Worm (Caenorhabditis elegans): Measurements from ENCODE around the gene ZK795.2.

Gene ZK795.2

ce11 chrIV:12594574-12594973, 35.8 kb upstream of the ZK795.2 start (continued):
- TF ChIP-seq mab-5 (tag; optimal IDR thresholded peaks at IDR 0.05) = peak; percentile 45
- TF ChIP-seq C34F6.9 (tag; optimal IDR thresholded peaks at IDR 0.05) = peak; percentile 77
- TF ChIP-seq zag-1 (tag; optimal IDR thresholded peaks at IDR 0.05) = peak; percentile 60
- no peak for TF ChIP-seq peb-1 (tag; optimal IDR thresholded peaks at IDR 0.05)
- TF ChIP-seq blmp-1 (tag; optimal IDR thresholded peaks at IDR 0.05; ENCODE audit: insufficient read depth) = no peak
- no peak for TF ChIP-seq nhr-12 (tag; optimal IDR thresholded peaks at IDR 0.05)
- peak; percentile 59 for TF ChIP-seq sma-3 (GFP tag; optimal IDR thresholded peaks at IDR 0.05)
- TF ChIP-seq ZK546.5 (tag; optimal IDR thresholded peaks at IDR 0.05) = no peak
- TF ChIP-seq alr-1 (tag; optimal IDR thresholded peaks at IDR 0.05) = no peak

- no peak for TF ChIP-seq fos-1 (tag; optimal IDR thresholded peaks at IDR 0.05)
- TF ChIP-seq unc-55 (GFP tag; optimal IDR thresholded peaks at IDR 0.05) = peak; percentile 27
- TF ChIP-seq ztf-1 (GFP tag; conservative IDR thresholded peaks at IDR 0.05) = no peak
- TF ChIP-seq mdl-1 (tag; optimal IDR thresholded peaks at IDR 0.05) = no peak
- TF ChIP-seq R02D3.7 (tag; optimal IDR thresholded peaks at IDR 0.05) = no peak
Measured at ce11 chrIV:12590373-12590772, 31.6 kb upstream of the ZK795.2 start, which contains the start of gene cul-6. Gene cul-6 (minus strand): TSS chrIV:12590451.

DNA sequence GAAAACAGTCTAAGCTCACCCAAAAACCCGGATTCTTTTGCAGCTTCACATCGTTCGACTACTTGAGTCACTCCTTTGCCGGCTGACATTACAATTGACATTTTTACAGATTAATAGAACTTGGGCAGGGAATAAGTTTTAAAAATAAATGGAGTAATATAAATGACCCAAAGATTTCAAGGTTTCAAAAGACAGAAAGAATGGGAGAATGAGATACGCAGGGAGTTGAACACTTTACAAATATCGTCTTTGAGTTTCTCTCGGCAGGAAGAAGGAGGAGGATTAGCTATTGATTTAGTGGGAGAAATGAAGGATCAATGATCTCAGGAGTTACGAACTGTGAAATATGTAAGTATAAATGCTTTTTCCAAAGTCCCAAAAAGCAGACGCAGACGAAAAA, 27.2 kb upstream of the ZK795.2 start, which contains the start of gene K08E7.8:
K08E7.8 (minus strand) TSS at position 101 of the 400 bp plus-strand sequence.
- no peak for TF ChIP-seq ama-1 (optimal IDR thresholded peaks at IDR 0.05)
- TF ChIP-seq egl-27 (tag; optimal IDR thresholded peaks at IDR 0.05) = no peak
- TF ChIP-seq blmp-1 (tag; optimal IDR thresholded peaks at IDR 0.05; ENCODE audit: insufficient read depth) = no peak
- no peak for TF ChIP-seq ceh-82 (tag; optimal IDR thresholded peaks at IDR 0.05)
- no peak for TF ChIP-seq snpc-4 (tag; optimal IDR thresholded peaks at IDR 0.05)
- no peak for TF ChIP-seq ztf-1 (GFP tag; conservative IDR thresholded peaks at IDR 0.05)
- TF ChIP-seq nhr-6 (tag; optimal IDR thresholded peaks at IDR 0.05) = no peak
- TF ChIP-seq unc-55 (GFP tag; optimal IDR thresholded peaks at IDR 0.05) = no peak
- TF ChIP-seq crh-2 (tag; optimal IDR thresholded peaks at IDR 0.05) = no peak
- no peak for TF ChIP-seq nhr-10 (tag; optimal IDR thresholded peaks at IDR 0.05)
- no peak for TF ChIP-seq gmeb-1 (tag; optimal IDR thresholded peaks at IDR 0.05)
- TF ChIP-seq C34F6.9 (tag; optimal IDR thresholded peaks at IDR 0.05) = no peak
- no peak for TF ChIP-seq unc-39 (tag; optimal IDR thresholded peaks at IDR 0.05)
- no peak for TF ChIP-seq lin-11 (tag; optimal IDR thresholded peaks at IDR 0.05)
- no peak for TF ChIP-seq mbf-1 (tag; optimal IDR thresholded peaks at IDR 0.05)
- no peak for TF ChIP-seq ztf-11 (tag; optimal IDR thresholded peaks at IDR 0.05)

ce11 chrIV:12584146-12584545, 25.4 kb upstream of the ZK795.2 start:
- TF ChIP-seq crh-2 (tag; optimal IDR thresholded peaks at IDR 0.05) (peak; percentile 25), unc-62 (GFP tag; optimal IDR thresholded peaks at IDR 0.05) (no peak), ceh-16 (tag; optimal IDR thresholded peaks at IDR 0.05) (no peak), lin-13 (GFP tag; optimal IDR thresholded peaks at IDR 0.05) (peak; percentile 6), nhr-237 (tag; optimal IDR thresholded peaks at IDR 0.05) (no peak), snpc-4 (tag; optimal IDR thresholded peaks at IDR 0.05) (peak; percentile 47), nhr-11 (tag; optimal IDR thresholded peaks at IDR 0.05) (no peak), mdl-1 (tag; optimal IDR thresholded peaks at IDR 0.05) (peak in 1 of 2 experiments; percentile 45), nhr-129 (tag; optimal IDR thresholded peaks at IDR 0.05) (peak; percentile 21), blmp-1 (tag; optimal IDR thresholded peaks at IDR 0.05; ENCODE audit: insufficient read depth) (no peak), zag-1 (tag; optimal IDR thresholded peaks at IDR 0.05) (peak; percentile 43), C34F6.9 (tag; optimal IDR thresholded peaks at IDR 0.05) (peak; percentile 74), unc-55 (GFP tag; optimal IDR thresholded peaks at IDR 0.05) (peak; percentile 42), F13H6.1 (tag; optimal IDR thresholded peaks at IDR 0.05) (peak; percentile 20), ama-1 (optimal IDR thresholded peaks at IDR 0.05) (no peak), lin-11 (tag; optimal IDR thresholded peaks at IDR 0.05) (no peak), elt-3 (tag; optimal IDR thresholded peaks at IDR 0.05) (no peak), R02D3.7 (tag; optimal IDR thresholded peaks at IDR 0.05) (no peak), egl-27 (tag; optimal IDR thresholded peaks at IDR 0.05) (no peak), aly-2 (tag; optimal IDR thresholded peaks at IDR 0.05) (no peak), ZK546.5 (tag; optimal IDR thresholded peaks at IDR 0.05) (no peak)

ce11 chrIV:12583181-12583580, 24.4 kb upstream of the ZK795.2 start:
- TF ChIP-seq nhr-21 (tag; optimal IDR thresholded peaks at IDR 0.05) = no peak
- TF ChIP-seq nhr-12 (tag; optimal IDR thresholded peaks at IDR 0.05) = no peak
- peak; percentile 1 for TF ChIP-seq crh-2 (tag; optimal IDR thresholded peaks at IDR 0.05)
- TF ChIP-seq sem-4 (tag; optimal IDR thresholded peaks at IDR 0.05) = peak; percentile 1
- TF ChIP-seq C34F6.9 (tag; optimal IDR thresholded peaks at IDR 0.05) = peak; percentile 54
- no peak for TF ChIP-seq nhr-129 (tag; optimal IDR thresholded peaks at IDR 0.05)
- peak in 1 of 2 experiments; percentile 17 for TF ChIP-seq lsy-2 (tag; optimal IDR thresholded peaks at IDR 0.05)
- no peak for TF ChIP-seq lin-11 (tag; optimal IDR thresholded peaks at IDR 0.05)

Data from whole organism, L2 larva.